Worm (Caenorhabditis elegans): ENCODE results near the gene col-150.

Gene col-150

DNA sequence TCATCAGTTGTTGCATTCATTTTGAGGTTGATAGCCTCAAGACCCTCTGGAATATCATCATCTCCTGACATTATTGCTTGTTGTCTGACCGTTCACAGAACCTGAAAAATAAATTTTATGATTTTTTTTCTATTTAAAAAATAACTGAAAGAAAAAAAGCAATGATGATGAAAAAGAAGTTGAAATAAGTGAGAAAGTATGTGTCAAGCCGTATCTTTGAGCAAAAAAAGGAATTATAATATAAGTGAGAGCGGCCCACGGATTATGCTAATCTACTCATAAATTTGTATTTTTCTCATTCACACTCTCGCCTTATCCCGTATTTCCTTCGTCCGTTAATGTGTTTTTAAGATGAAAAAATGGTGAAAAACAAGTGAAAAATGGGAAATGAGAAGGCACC is 24.2 kb downstream of the col-150 start, which contains the start of gene ric-4:
Gene ric-4, minus strand, starts transcription at position 101 of the 400 bp plus-strand sequence.
- TF ChIP-seq ekl-4 (GFP tag; IDR thresholded peaks at IDR 0.05): no peak
- no peak for TF ChIP-seq aptf-3 (GFP tag; IDR thresholded peaks at IDR 0.05)
- TF ChIP-seq hmg-20 (GFP tag; IDR thresholded peaks at IDR 0.05): no peak
- no peak for TF ChIP-seq tlf-1 (GFP tag; optimal IDR thresholded peaks at IDR 0.05)
- no peak for TF ChIP-seq tbx-9 (tag; optimal IDR thresholded peaks at IDR 0.05; ENCODE audit: borderline replicate concordance)
- TF ChIP-seq rec-8 (tag; optimal IDR thresholded peaks at IDR 0.05): no peak
- TF ChIP-seq gei-17 (GFP tag; optimal IDR thresholded peaks at IDR 0.05): no peak
- TF ChIP-seq him-1 (tag; optimal IDR thresholded peaks at IDR 0.05): no peak
- no peak for TF ChIP-seq egl-44 (GFP tag; IDR thresholded peaks at IDR 0.05)
- no peak for TF ChIP-seq mel-28 (tag; optimal IDR thresholded peaks at IDR 0.05; ENCODE audit: borderline replicate concordance)
- TF ChIP-seq ets-4 (GFP tag; optimal IDR thresholded peaks at IDR 0.05): no peak

DNA sequence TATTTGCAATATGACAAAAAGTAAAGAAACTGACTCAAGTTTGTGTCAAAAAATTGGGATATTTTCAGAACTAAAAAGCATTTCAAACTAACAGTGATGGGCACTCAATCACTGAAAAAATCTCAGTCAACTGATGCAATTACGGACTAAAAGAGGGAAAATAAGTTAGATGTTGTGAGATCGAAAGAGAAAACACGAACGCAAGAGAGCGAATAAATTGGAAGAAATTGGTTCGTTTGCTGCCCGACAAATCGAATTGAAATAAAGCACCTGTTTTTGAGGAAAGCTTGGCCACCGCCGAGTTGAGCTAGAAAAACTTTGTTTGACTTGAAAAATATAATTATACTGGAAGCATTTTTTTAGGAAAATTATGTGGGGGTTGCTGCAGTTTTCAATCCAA is 28.4 kb downstream of the col-150 start:
- TF ChIP-seq lsl-1 (GFP tag; optimal IDR thresholded peaks at IDR 0.05) (no peak), madf-3 (GFP tag; IDR thresholded peaks at IDR 0.05) (no peak), ztf-3 (GFP tag; optimal IDR thresholded peaks at IDR 0.05) (no peak)

DNA sequence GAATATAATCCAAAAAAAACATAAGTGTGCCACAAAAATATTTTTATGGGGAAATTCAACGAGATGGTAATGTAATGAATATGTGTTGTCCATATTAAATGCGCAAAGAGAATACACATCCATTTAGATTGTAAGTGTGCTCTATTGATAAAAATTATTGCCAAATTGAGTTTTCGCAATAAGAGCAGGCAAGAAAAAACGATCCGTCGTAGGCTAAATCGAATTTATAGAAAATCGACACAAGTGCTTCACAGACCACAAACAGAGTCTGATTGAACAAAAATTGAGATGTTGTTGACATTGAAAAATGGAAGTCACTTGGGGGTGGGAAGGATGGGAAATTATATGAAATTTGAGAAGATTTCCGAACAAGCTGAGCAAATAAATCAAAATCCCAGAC is 29.4 kb downstream of the col-150 start:
- TF ChIP-seq dox-1 (GFP tag; IDR thresholded peaks at IDR 0.05): no peak
- TF ChIP-seq lag-1 (GFP tag; IDR thresholded peaks at IDR 0.05): no peak
- TF ChIP-seq egrh-3 (GFP tag; IDR thresholded peaks at IDR 0.05): no peak
- no peak for TF ChIP-seq gei-17 (GFP tag; optimal IDR thresholded peaks at IDR 0.05)

DNA sequence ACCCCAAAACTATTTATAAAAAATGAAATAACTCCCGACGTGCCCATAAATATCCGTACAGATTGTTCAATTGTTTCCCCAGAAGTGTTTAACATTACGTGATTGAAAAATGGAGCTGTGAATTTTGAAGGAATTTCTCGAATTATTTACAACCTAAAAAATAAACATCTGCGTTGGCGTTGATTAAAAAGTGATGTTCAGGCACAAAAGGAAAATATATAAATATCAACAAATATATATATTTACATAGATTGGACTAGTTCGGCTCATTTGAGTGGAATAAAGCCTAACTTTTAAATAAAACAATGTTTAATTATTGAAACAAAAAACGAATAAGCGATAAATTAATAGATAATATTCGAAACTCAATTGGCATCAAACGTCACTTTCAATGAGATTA is 34.0 kb downstream of the col-150 start, which contains the start of gene sri-18:
Gene sri-18, minus strand, starts transcription at position 101 of the 400 bp plus-strand sequence.
- no peak for TF ChIP-seq hmg-1.2 (GFP tag; IDR thresholded peaks at IDR 0.05)
- TF ChIP-seq B0035.1 (tag; optimal IDR thresholded peaks at IDR 0.05): no peak
- TF ChIP-seq ceh-58 (GFP tag; IDR thresholded peaks at IDR 0.05): no peak

DNA sequence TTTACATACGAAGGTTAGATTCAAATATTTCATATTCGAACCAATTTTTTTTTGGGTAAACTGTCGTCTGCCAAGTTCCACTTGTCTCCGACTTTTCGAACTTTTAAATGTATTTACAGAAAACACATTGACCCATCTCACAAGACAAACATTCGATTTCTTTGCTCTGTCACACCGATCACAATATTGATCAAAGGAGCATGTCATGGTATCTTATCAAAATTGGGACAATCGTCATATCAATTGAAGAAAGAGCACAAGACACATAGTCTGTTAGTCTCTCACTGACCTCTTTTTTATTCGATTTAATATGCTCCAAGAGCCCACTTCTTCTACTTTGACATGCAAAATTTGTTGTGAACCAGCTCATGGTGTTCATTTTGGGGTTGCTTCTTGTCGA is 38.4 kb downstream of the col-150 start, which contains the start of gene nhr-232:
Gene nhr-232, plus strand, starts transcription at position 121 of the 400 bp plus-strand sequence.
- TF ChIP-seq pha-4 (tag; optimal IDR thresholded peaks at IDR 0.05) (peak; percentile 31), ceh-40 (GFP tag; IDR thresholded peaks at IDR 0.05) (no peak), cebp-1 (GFP tag; IDR thresholded peaks at IDR 0.05) (no peak), cebp-1 (tag; optimal IDR thresholded peaks at IDR 0.05) (peak; percentile 32), nhr-80 (tag; optimal IDR thresholded peaks at IDR 0.05) (peak; percentile 91), madf-3 (GFP tag; IDR thresholded peaks at IDR 0.05) (no peak), Y53G8AR.9 (GFP tag; conservative IDR thresholded peaks at IDR 0.05) (no peak)

DNA sequence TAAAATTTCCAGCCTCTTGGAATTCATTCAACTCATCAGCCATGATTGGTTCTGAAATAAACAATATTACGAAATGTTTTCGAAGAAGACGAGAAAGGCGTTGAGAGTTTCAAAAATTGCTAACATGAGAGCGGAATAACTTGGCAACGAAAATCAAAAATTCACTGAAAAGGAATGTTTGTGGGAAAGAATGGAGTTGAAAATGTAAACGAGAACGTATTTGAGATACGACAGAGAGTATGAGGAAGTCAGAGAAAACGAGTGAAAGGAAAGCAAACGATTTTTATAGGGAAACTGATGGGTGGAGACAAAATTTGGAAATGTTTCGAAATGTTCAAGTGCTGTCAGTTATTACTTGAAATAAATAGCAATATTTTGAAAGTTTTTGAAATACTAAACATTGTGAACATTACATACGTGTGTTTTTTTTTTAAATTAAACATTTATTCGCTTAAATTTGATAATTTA is 39.4 kb downstream of the col-150 start, which contains the start of gene rop-1:
Gene rop-1, minus strand, starts transcription at position 51 of the 468 bp plus-strand sequence.
- TF ChIP-seq xnd-1 (tag; optimal IDR thresholded peaks at IDR 0.05): no peak
- TF ChIP-seq nhr-80 (tag; optimal IDR thresholded peaks at IDR 0.05): peak; percentile 38
- TF ChIP-seq snpc-4 (GFP tag; optimal IDR thresholded peaks at IDR 0.05): no peak
- peak in 1 of 4 experiments; percentile 8 for TF ChIP-seq snpc-4 (tag; optimal IDR thresholded peaks at IDR 0.05)
- TF ChIP-seq cebp-1 (GFP tag; IDR thresholded peaks at IDR 0.05): 0 out of 2 replicates have a peak, but pooled peaks have one; percentile 31
- TF ChIP-seq cebp-1 (tag; optimal IDR thresholded peaks at IDR 0.05): peak; percentile 87
- TF ChIP-seq snpc-3.4 (tag; optimal IDR thresholded peaks at IDR 0.05): no peak
- TF ChIP-seq unc-62 (GFP tag; optimal IDR thresholded peaks at IDR 0.05): peak; percentile 42
